Worm (Caenorhabditis elegans) whole organism, L4 larva: Measurements from ENCODE around the gene fbxb-71.

Experiments used
- D1046.2 ChIP-seq: fragments of 200-800 bp; sonication (Bioruptor generic); IDR thresholded peaks from 2 replicates; pipeline ENCODE4 v1.3.6; 2022; ENCODE audit warnings: missing genetic modification characterization, missing compliant biosample characterization
- F10B5.3 ChIP-seq: sonication (generic microtip); optimal IDR thresholded peaks from 2 replicates; lab custom pipeline; 2016; ENCODE audit warnings: mild to moderate bottlenecking, missing genetic modification characterization, missing compliant biosample characterization
- T20F7.1 ChIP-seq: fragments of 200-800 bp; sonication (Bioruptor generic); optimal IDR thresholded peaks from 2 replicates; lab custom pipeline; 2018; ENCODE audit warnings: mild to moderate bottlenecking, missing genetic modification characterization, missing compliant biosample characterization
- Y5F2A.4 ChIP-seq: fragments of 200-800 bp; sonication (Bioruptor generic); optimal IDR thresholded peaks from 2 replicates; lab custom pipeline; 2018; ENCODE audit warnings: mild to moderate bottlenecking, missing genetic modification characterization, missing compliant biosample characterization
- aha-1 ChIP-seq: fragments of 150-350 bp; peaks from one replicate; lab custom pipeline; 2014; ENCODE audit warnings: missing biosample characterization, missing genetic modification characterization
- aly-2 ChIP-seq: sonication (generic microtip); optimal IDR thresholded peaks from 2 replicates; lab custom pipeline; 2018; ENCODE audit warnings: missing biosample characterization, missing genetic modification characterization
- arid-1 ChIP-seq: fragments of 200-800 bp; sonication (Bioruptor generic); conservative IDR thresholded peaks from 2 replicates; pipeline ENCODE4 v1.3.6; 2022; ENCODE audit warnings: missing genetic modification reagents, missing genetic modification characterization, missing compliant biosample characterization
- ceh-20 ChIP-seq: fragments of 200-800 bp; sonication (Bioruptor generic); IDR thresholded peaks from 2 replicates; pipeline ENCODE4 v1.3.6; 2022; ENCODE audit warnings: missing genetic modification reagents, missing genetic modification characterization, missing compliant biosample characterization
- ces-1 ChIP-seq: fragments of 150-350 bp; sonication (generic microtip); optimal IDR thresholded peaks from 4 replicates; lab custom pipeline; 2014; ENCODE audit warnings: missing biosample characterization, missing genetic modification reagents, missing genetic modification characterization
- daf-12 ChIP-seq: fragments of 150-350 bp; optimal IDR thresholded peaks from 2 replicates; lab custom pipeline; 2014; ENCODE audit warnings: missing biosample characterization, missing genetic modification reagents, missing genetic modification characterization
- daf-16 ChIP-seq, 3 experiments: sonication (generic microtip); optimal IDR thresholded peaks; 2 replicates each; lab custom pipeline; 2016 to 2017; ENCODE audit warnings: missing genetic modification characterization in 3 of 3, missing genetic modification reagents in 3 of 3, mild to moderate bottlenecking in 2 of 3, missing compliant biosample characterization in 2 of 3, missing biosample characterization in 1 of 3, moderate library complexity in 1 of 3
- dmd-6 ChIP-seq: fragments of 200-800 bp; sonication (Bioruptor generic); IDR thresholded peaks from 2 replicates; pipeline ENCODE4 v1.3.6; 2022; ENCODE audit warnings: missing genetic modification reagents, missing genetic modification characterization, missing compliant biosample characterization
- dpl-1 ChIP-seq: fragments of 150-350 bp; optimal IDR thresholded peaks from 2 replicates; lab custom pipeline; 2014; ENCODE audit warnings: missing biosample characterization, missing genetic modification reagents, missing genetic modification characterization
- dve-1 ChIP-seq: sonication (generic microtip); optimal IDR thresholded peaks from 2 replicates; lab custom pipeline; 2017; ENCODE audit warnings: antibody characterized with exemption, mild to moderate bottlenecking, missing genetic modification characterization, missing compliant biosample characterization; ENCODE audit not compliant: insufficient read depth
- egl-43 ChIP-seq: fragments of 200-800 bp; sonication (Bioruptor generic); IDR thresholded peaks from 2 replicates; pipeline ENCODE4 v1.3.6; 2022; ENCODE audit warnings: missing genetic modification reagents, missing genetic modification characterization, missing compliant biosample characterization
- fkh-10 ChIP-seq: fragments of 150-350 bp; optimal IDR thresholded peaks from 2 replicates; lab custom pipeline; 2014; ENCODE audit warnings: missing biosample characterization, missing genetic modification reagents, missing genetic modification characterization
- gei-8 ChIP-seq: fragments of 200-800 bp; sonication (Bioruptor generic); optimal IDR thresholded peaks from 2 replicates; lab custom pipeline; 2018; ENCODE audit warnings: mild to moderate bottlenecking, missing genetic modification characterization, missing compliant biosample characterization
- hif-1 ChIP-seq, 2 experiments: sonication (generic microtip); optimal IDR thresholded peaks; 2 replicates each; lab custom pipeline; 2016 to 2017; ENCODE audit warnings: missing compliant biosample characterization in 2 of 2, missing genetic modification characterization in 2 of 2, missing genetic modification reagents in 2 of 2, missing genotype in 2 of 2, mild to moderate bottlenecking in 1 of 2
- hlh-30 ChIP-seq: sonication (generic microtip); optimal IDR thresholded peaks from 2 replicates; lab custom pipeline; 2017; ENCODE audit warnings: antibody characterized with exemption, mild to moderate bottlenecking, missing genetic modification characterization, missing compliant biosample characterization; ENCODE audit not compliant: insufficient read depth
- hmg-1.1 ChIP-seq: fragments of 200-800 bp; sonication (Bioruptor generic); IDR thresholded peaks from 2 replicates; pipeline ENCODE4 v1.3.6; 2022; ENCODE audit warnings: missing genetic modification reagents, missing genetic modification characterization, missing compliant biosample characterization
- lir-3 ChIP-seq: sonication (generic microtip); optimal IDR thresholded peaks from 2 replicates; lab custom pipeline; 2016; ENCODE audit warnings: mild to moderate bottlenecking, missing genetic modification characterization, missing compliant biosample characterization
- mdl-1 ChIP-seq, 2 experiments: fragments of 150-350 bp in 1 of 2; sonication (generic microtip) in 1 of 2; optimal IDR thresholded peaks; 2 replicates each; lab custom pipeline; 2014 to 2017; ENCODE audit warnings: missing biosample characterization in 2 of 2, missing genetic modification characterization in 2 of 2
- mep-1 ChIP-seq: fragments of 150-350 bp; sonication (generic microtip); optimal IDR thresholded peaks from 3 replicates; lab custom pipeline; 2014; ENCODE audit warnings: missing biosample characterization, missing genetic modification characterization
- mes-2 ChIP-seq: sonication (generic microtip); optimal IDR thresholded peaks from 2 replicates; lab custom pipeline; 2016; ENCODE audit warnings: missing genotype, mild to moderate bottlenecking, missing genetic modification characterization, missing compliant biosample characterization; ENCODE audit not compliant: poor library complexity, severe bottlenecking
- mxl-3 ChIP-seq: fragments of 200-800 bp; sonication (Bioruptor generic); optimal IDR thresholded peaks from 2 replicates; lab custom pipeline; 2018; ENCODE audit warnings: mild to moderate bottlenecking, missing genetic modification characterization, missing compliant biosample characterization
- nhr-102 ChIP-seq: sonication (generic microtip); optimal IDR thresholded peaks from 2 replicates; lab custom pipeline; 2016; ENCODE audit warnings: mild to moderate bottlenecking, missing genetic modification characterization, moderate library complexity, missing compliant biosample characterization
- nhr-11 ChIP-seq: fragments of 150-350 bp; optimal IDR thresholded peaks from 2 replicates; lab custom pipeline; 2014; ENCODE audit warnings: missing biosample characterization, missing genetic modification characterization
- nhr-25 ChIP-seq: sonication (generic microtip); optimal IDR thresholded peaks from 2 replicates; lab custom pipeline; 2017; ENCODE audit warnings: missing genetic modification characterization, mild to moderate bottlenecking, missing compliant biosample characterization, antibody characterized with exemption, moderate library complexity, borderline replicate concordance; ENCODE audit not compliant: insufficient read depth
- nhr-28 ChIP-seq: fragments of 150-350 bp; optimal IDR thresholded peaks from 2 replicates; lab custom pipeline; 2014; ENCODE audit warnings: missing biosample characterization, missing genetic modification characterization
- nhr-48 ChIP-seq: sonication (generic microtip); optimal IDR thresholded peaks from 2 replicates; lab custom pipeline; 2016; ENCODE audit warnings: mild to moderate bottlenecking, missing genetic modification characterization, missing compliant biosample characterization
- nhr-6 ChIP-seq: fragments of 150-350 bp; optimal IDR thresholded peaks from 2 replicates; lab custom pipeline; 2014; ENCODE audit warnings: missing biosample characterization, missing genetic modification characterization
- nhr-77 ChIP-seq: fragments of 150-350 bp; optimal IDR thresholded peaks from 2 replicates; lab custom pipeline; 2014; ENCODE audit warnings: missing biosample characterization, missing genetic modification characterization
- pha-4 ChIP-seq, 2 experiments: fragments of 150-350 bp in 1 of 2; fragments of 200-800 bp in 1 of 2; sonication (Bioruptor generic) in 1 of 2; IDR thresholded peaks in 1 of 2; optimal IDR thresholded peaks in 1 of 2; 2 replicates each; pipeline versions ENCODE4 v1.3.6 to Lab custom; 2014 to 2022; ENCODE audit warnings: missing genetic modification characterization in 2 of 2, missing genetic modification reagents in 2 of 2, missing biosample characterization in 1 of 2, missing compliant biosample characterization in 1 of 2
- php-3 ChIP-seq: fragments of 200-800 bp; sonication (Bioruptor generic); IDR thresholded peaks from 2 replicates; pipeline ENCODE4 v1.3.6; 2022; ENCODE audit warnings: missing genetic modification reagents, missing genetic modification characterization, missing compliant biosample characterization
- pqm-1 ChIP-seq: sonication (generic microtip); optimal IDR thresholded peaks from 2 replicates; lab custom pipeline; 2017; ENCODE audit warnings: missing biosample characterization, missing genetic modification characterization
- rbr-2 ChIP-seq: sonication (generic microtip); optimal IDR thresholded peaks from 2 replicates; lab custom pipeline; 2016; ENCODE audit warnings: missing genotype, missing genetic modification characterization, missing compliant biosample characterization
- saeg-2 ChIP-seq: fragments of 200-800 bp; sonication (Bioruptor generic); IDR thresholded peaks from 2 replicates; pipeline ENCODE4 v1.3.6; 2022; ENCODE audit warnings: missing genetic modification reagents, missing genetic modification characterization, missing compliant biosample characterization
- sdz-12 ChIP-seq: fragments of 200-800 bp; sonication (Bioruptor generic); optimal IDR thresholded peaks from 2 replicates; lab custom pipeline; 2018; ENCODE audit warnings: mild to moderate bottlenecking, missing genetic modification characterization, missing compliant biosample characterization
- skn-1 ChIP-seq: fragments of 150-350 bp; optimal IDR thresholded peaks from 2 replicates; lab custom pipeline; 2014; ENCODE audit warnings: missing biosample characterization, missing genetic modification characterization
- spr-3 ChIP-seq: fragments of 200-800 bp; sonication (Bioruptor generic); optimal IDR thresholded peaks from 2 replicates; lab custom pipeline; 2018; ENCODE audit warnings: mild to moderate bottlenecking, missing genetic modification characterization, missing compliant biosample characterization
- tra-1 ChIP-seq: fragments of 200-800 bp; sonication (Bioruptor generic); IDR thresholded peaks from 2 replicates; pipeline ENCODE4 v1.3.6; 2022; ENCODE audit warnings: missing genetic modification reagents, missing genetic modification characterization, missing compliant biosample characterization
- unc-39 ChIP-seq: sonication (generic microtip); optimal IDR thresholded peaks from 2 replicates; lab custom pipeline; 2017; ENCODE audit warnings: missing biosample characterization, missing genetic modification characterization
- unc-62 ChIP-seq, 3 experiments: fragments of 150-350 bp in 1 of 3; sonication (generic microtip); optimal IDR thresholded peaks in 2 of 3; peaks in 1 of 3; 1 replicate in 1 of 3; 2 replicates in 2 of 3; lab custom pipeline; 2014 to 2017; ENCODE audit warnings: missing biosample characterization in 3 of 3, missing genetic modification characterization in 3 of 3, missing genetic modification reagents in 3 of 3, missing genotype in 1 of 3
- zfp-2 ChIP-seq: sonication (generic microtip); optimal IDR thresholded peaks from 2 replicates; lab custom pipeline; 2016; ENCODE audit warnings: mild to moderate bottlenecking, missing genetic modification characterization, missing compliant biosample characterization
- zip-2 ChIP-seq: fragments of 150-350 bp; optimal IDR thresholded peaks from 2 replicates; lab custom pipeline; 2014; ENCODE audit warnings: missing biosample characterization, missing genetic modification characterization
- ztf-11 ChIP-seq: fragments of 150-350 bp; optimal IDR thresholded peaks from 2 replicates; lab custom pipeline; 2014; ENCODE audit warnings: missing biosample characterization, missing genetic modification characterization

fbxb-71 gene

DNA sequence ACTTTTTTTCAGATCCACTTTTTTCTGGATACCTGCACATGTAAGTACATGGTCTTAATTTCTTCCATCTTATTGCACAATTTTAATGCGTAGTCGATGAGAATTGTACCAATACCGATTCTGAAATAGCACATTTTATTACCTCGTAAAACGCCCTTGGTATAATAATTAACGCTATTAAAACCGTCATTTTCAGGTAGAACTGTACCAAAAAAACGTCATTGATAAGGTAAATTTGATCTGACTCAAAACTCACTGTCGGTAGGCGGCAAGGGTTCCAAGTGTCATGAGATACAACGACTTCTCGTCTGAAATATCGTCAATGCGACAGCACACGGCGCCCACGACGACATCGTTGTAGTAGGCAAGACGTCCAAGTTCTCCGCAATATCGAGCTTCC, 18.3 kb upstream of the fbxb-71 start (continued):
- no peak for TF ChIP-seq gei-8 (GFP tag; lab: Kevin White, UChicago)
- no peak for TF ChIP-seq daf-12 (tag; lab: Kevin White, UChicago)
- no peak for TF ChIP-seq sdz-12 (GFP tag; lab: Kevin White, UChicago)
- TF ChIP-seq egl-43 (GFP tag; lab: Robert Waterston, UW): no peak
- no peak for TF ChIP-seq dpl-1
- TF ChIP-seq aha-1 (tag; lab: Kevin White, UChicago): no peak
- no peak for TF ChIP-seq nhr-102
- TF ChIP-seq, all 104 proteins: peak for 6

DNA sequence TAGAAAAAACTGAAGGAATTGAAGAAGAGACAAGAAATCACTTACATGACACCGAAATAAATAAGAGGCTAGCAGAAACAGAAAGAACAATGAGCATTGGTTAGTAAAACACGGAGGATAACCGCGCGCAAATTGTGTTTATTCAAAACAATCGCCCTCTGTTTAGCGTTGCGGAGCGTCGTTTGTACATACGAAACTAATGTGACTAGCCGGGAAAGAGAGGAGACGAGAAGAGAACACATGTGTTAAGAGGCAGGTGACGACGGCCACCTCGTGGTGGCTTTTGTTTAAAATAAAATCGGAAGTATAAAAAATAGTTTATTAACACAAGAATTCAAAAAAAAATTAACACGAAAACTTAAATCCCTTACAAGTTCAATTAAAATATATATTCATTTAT, 16.9 kb upstream of the fbxb-71 start, which contains the start of gene F40F4.7:
Gene F40F4.7, minus strand, starts transcription at position 122 of the 400 bp plus-strand sequence.
- TF ChIP-seq php-3 (no peak), Y5F2A.4 (GFP tag; lab: Kevin White, UChicago) (no peak), arid-1 (GFP tag; lab: Robert Waterston, UW) (peak; percentile 55; the same call in 1 of the 2 replicates), mxl-3 (peak; percentile 96), tra-1 (GFP tag; lab: Robert Waterston, UW) (no peak), nhr-28 (tag; lab: Kevin White, UChicago) (peak; percentile 83), daf-16 (GFP tag; optimal IDR thresholded peaks at IDR 0.05; lab: Kevin White, UChicago) (peak in 1 of 2 experiments; percentile 44), daf-16 (tag; optimal IDR thresholded peaks at IDR 0.05; lab: Kevin White, UChicago) (peak; percentile 47), mdl-1 (tag; optimal IDR thresholded peaks at IDR 0.05; lab: Kevin White, UChicago) (peak; percentile 66 to 91), pqm-1 (tag; lab: Kevin White, UChicago) (peak; percentile 11), nhr-6 (tag; lab: Kevin White, UChicago) (peak; percentile 23), hmg-1.1 (GFP tag; lab: Robert Waterston, UW) (peak; percentile 47), mep-1 (tag; lab: Kevin White, UChicago) (peak; percentile 80), ztf-11 (tag; lab: Kevin White, UChicago) (no peak), unc-39 (tag; lab: Kevin White, UChicago) (no peak), dpl-1 (peak; percentile 56), hif-1 (tag; optimal IDR thresholded peaks at IDR 0.05; lab: Kevin White, UChicago) (peak in 1 of 2 experiments; percentile 50), dve-1 (tag; lab: Kevin White, UChicago) (peak; percentile 80), fkh-10 (GFP tag; lab: Kevin White, UChicago) (no peak), nhr-102 (peak; percentile 20), spr-3 (GFP tag; lab: Kevin White, UChicago) (no peak), pha-4 (GFP tag; IDR thresholded peaks at IDR 0.05; lab: Robert Waterston, UW) (no peak), pha-4 (tag; optimal IDR thresholded peaks at IDR 0.05; lab: Kevin White, UChicago) (peak; percentile 90), nhr-25 (tag; lab: Kevin White, UChicago) (no peak), aha-1 (tag; lab: Kevin White, UChicago) (peak; percentile 96), saeg-2 (GFP tag; lab: Robert Waterston, UW) (no peak), sdz-12 (GFP tag; lab: Kevin White, UChicago) (no peak), mes-2 (peak; percentile 69), rbr-2 (peak; percentile 44), zfp-2 (tag; lab: Kevin White, UChicago) (no peak), daf-12 (tag; lab: Kevin White, UChicago) (no peak), dmd-6 (peak; percentile 63), ces-1 (no peak), ceh-20 (peak; percentile 55; the same call in 1 of the 2 replicates), zip-2 (tag; lab: Kevin White, UChicago) (no peak), F10B5.3 (tag; lab: Kevin White, UChicago) (no peak), lir-3 (tag; lab: Kevin White, UChicago) (no peak), skn-1 (tag; lab: Kevin White, UChicago) (no peak), T20F7.1 (GFP tag; lab: Kevin White, UChicago) (peak; percentile 95), aly-2 (tag; lab: Kevin White, UChicago) (no peak), nhr-11 (tag; lab: Kevin White, UChicago) (peak; percentile 59), D1046.2 (no peak), hlh-30 (tag; lab: Kevin White, UChicago) (peak; percentile 99), egl-43 (GFP tag; lab: Robert Waterston, UW) (no peak), unc-62 (GFP tag; optimal IDR thresholded peaks at IDR 0.05 in 1 of 2; lab: Kevin White, UChicago) (no peak), unc-62 (tag; optimal IDR thresholded peaks at IDR 0.05; lab: Kevin White, UChicago) (no peak), nhr-48 (peak; percentile 21), nhr-77 (peak; percentile 57)
